Worm (Caenorhabditis elegans) whole organism, dauer: ENCODE results near the gene C18A3.3.

Experiments
- unc-62 ChIP-seq: sonication (generic microtip); optimal IDR thresholded peaks from 2 replicates; lab custom pipeline; 2017; ENCODE audit warnings: missing biosample characterization, missing genetic modification reagents, missing genetic modification characterization

C18A3.3 gene

DNA sequence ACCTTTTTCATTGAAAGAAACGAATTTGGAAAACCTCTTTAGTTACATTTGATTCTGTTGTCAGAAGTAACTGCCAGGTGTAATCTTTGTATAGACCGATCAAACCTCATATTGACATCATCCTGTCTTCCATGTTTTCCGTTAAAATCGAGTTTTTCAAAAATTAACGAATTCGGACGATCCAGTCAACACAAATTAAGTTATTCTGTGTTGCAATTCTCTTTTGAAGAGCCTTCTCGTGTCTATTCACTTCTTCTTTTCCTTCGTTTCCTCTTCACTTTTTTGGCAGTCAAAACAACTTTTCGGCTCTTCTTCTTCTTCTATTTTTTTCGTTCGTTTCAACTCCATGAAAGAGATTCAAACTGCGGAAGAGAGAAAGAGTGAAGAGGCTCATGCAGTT lies 8.0 kb upstream of the C18A3.3 start:
- TF ChIP-seq unc-62 (GFP tag; lab: Kevin White, UChicago): no peak

DNA sequence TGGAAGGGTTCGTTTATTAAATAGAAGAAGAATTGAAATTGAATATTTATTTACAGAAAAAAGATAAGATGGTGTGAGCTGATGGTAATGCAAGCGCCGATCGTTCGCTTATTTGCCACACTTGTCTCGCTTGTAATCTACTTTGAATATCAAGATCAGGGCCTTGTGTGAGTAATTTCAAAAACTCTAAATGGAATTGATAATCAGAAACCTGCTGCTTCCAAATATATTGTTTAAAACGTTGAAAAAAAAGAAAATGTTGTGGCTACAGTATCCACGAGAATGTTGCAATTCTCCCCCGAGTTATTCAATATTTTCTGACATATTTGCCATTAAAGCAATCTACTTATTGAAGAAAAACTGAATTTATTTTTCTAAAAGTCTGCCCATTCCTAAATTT lies 5.3 kb upstream of the C18A3.3 start:
- TF ChIP-seq unc-62 (GFP tag; lab: Kevin White, UChicago): no peak

DNA sequence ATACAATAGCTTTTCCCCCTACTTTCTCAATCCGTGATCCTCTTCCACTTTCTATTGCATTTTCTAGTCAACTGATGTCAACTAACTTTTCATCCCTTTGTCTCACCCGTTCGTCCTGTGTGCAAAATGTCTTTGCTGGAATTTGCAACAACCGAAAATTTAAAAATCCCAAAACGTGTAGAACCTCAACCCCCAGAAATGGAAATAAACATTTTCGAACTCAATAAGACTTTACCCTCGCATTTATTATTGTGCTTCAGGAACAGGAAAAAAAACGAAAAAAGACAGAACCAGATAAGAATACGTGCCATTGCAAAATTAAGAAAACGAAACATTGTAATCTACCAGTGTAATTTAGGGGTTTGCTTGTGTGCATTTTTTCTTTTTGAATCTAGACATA lies 4.0 kb upstream of the C18A3.3 start:
- no peak for TF ChIP-seq unc-62 (GFP tag; lab: Kevin White, UChicago)

DNA sequence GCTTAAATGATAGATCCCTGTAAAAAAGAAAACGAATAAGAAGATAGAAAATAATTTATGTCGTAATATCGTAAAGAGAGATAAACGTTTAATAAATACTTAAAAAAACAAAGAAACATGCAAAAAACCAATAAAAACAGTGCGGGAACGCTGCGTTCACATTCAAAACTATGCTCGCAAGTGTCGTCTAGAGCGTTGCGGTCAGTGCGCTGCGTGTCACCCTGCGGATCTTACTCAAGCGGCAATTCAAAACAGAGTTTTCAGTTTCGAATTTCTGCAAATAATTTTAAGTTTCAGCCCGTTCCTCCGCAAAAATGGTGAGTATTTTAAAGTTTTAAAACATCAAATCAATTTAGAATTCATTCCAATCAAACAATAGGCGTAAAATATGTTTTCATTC lies 1.3 kb upstream of the C18A3.3 start, which contains the start of the genes tiar-1 and lelo-4:
TSS of gene tiar-1 (minus strand) at position 17 of the 400 bp plus-strand sequence.
TSS of gene lelo-4 (plus strand) at position 118 of the 400 bp plus-strand sequence.
- no peak for TF ChIP-seq unc-62 (GFP tag; lab: Kevin White, UChicago)

- TF ChIP-seq unc-62 (GFP tag; lab: Kevin White, UChicago): no peak
Observed at ce11 chrII:5717831-5718230, 1.7 kb downstream of the C18A3.3 start, which contains the start of gene zipt-3. TSS of gene zipt-3 (plus strand) at chrII:5718131.

- no peak for TF ChIP-seq unc-62 (GFP tag; lab: Kevin White, UChicago)
Observed at ce11 chrII:5719848-5720247, 3.7 kb downstream of the C18A3.3 start, which contains the start of gene damt-1. TSS of gene damt-1 (plus strand) at chrII:5720148.

DNA sequence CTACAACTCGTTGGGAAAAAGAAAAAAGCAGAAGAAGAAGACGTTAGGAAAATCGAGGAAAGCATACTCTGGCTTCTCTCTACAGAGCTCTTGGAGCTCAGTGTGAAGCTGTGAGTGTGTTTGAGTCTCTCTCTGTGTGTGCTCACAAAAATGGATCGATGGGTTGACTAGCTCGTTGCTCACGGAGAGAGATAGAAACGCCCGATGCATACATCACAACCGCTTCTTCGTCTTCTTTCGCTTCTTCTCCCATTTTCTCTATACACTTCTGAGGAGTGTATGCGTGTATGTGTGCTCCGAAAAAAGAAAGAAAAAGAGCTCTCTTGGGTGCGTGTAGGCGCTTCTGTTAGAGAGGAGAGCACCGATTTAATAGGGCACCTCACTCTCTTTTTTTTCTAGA lies 9.0 kb downstream of the C18A3.3 start:
- no peak for TF ChIP-seq unc-62 (GFP tag; lab: Kevin White, UChicago)

DNA sequence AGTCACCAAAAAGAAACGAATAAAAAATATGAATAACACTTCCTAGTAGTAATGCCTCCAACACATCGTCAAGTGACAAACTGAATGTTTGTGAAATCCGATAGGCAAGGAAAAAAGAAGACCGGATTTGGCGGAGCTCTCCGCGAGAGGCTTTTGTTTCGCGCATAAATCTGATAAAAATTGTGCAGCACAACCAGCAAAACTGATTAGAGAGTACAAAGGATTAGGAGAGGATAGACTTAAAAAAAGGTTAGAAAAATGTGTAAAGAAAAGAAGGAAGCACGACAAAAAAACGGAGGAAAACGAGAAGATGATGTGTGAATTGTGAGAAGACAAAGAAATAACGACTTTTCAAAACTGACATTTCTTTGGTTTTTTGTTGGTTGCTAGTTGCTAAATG lies 11.6 kb downstream of the C18A3.3 start, which contains the start of gene rab-3:
TSS of gene rab-3 (minus strand) at position 147 of the 400 bp plus-strand sequence.
- no peak for TF ChIP-seq unc-62 (GFP tag; lab: Kevin White, UChicago)

ce11 chrII:5730343-5731083 lies 14.4 kb downstream of the C18A3.3 start, which contains the start of the genes C18A3.7 and C18A3.11:
TSS of gene C18A3.7 (minus strand) at chrII:5730443.
TSS of gene C18A3.11 (plus strand) at chrII:5731033.
- no peak for TF ChIP-seq unc-62 (GFP tag; lab: Kevin White, UChicago)

DNA sequence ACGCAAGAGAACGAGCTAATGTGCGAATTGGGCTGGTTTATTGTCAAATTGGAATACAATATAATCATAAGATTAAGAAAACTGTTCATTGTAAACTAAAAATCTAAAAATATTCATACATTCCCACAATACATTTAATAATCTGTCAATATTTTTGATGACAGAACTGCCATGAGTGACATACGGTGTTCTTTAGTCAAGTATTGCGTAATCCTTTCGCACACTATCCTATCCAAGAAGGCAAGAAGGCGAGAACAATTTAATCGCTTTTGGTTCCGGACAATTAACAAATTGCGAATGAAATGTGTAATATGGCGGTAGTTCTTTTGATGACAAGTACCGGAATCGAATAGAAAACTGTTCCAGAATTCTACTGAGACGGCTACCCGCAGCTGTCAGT lies 18.8 kb downstream of the C18A3.3 start:
- no peak for TF ChIP-seq unc-62 (GFP tag; lab: Kevin White, UChicago)

- TF ChIP-seq unc-62 (GFP tag; lab: Kevin White, UChicago): no peak
Observed at ce11 chrII:5735744-5736143, 19.6 kb downstream of the C18A3.3 start.

ce11 chrII:5736599-5736998 lies 20.5 kb downstream of the C18A3.3 start:
- TF ChIP-seq unc-62 (GFP tag; lab: Kevin White, UChicago): no peak

DNA sequence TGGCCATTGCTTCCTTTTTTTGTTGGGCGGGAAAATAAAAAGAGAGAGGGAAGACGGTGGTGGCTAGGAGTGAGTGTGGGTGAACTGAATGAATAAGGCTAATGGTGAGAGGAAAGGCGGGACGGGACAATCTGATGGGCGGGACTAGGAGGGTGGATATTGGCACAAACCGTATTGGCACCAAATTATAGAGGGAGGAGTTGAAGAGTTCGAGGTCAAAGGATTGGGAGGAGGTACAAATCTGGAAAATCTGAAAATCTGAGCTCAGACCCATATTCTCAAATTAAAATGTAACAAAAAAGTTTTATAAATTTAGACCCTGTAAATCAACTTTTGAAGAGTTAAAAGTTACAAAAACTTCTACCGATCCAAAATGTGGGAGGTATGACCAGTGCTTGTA lies 22.7 kb downstream of the C18A3.3 start, which contains the start of gene hlh-14:
TSS of gene hlh-14 (minus strand) at position 101 of the 400 bp plus-strand sequence.
- TF ChIP-seq unc-62 (GFP tag; lab: Kevin White, UChicago): no peak

DNA sequence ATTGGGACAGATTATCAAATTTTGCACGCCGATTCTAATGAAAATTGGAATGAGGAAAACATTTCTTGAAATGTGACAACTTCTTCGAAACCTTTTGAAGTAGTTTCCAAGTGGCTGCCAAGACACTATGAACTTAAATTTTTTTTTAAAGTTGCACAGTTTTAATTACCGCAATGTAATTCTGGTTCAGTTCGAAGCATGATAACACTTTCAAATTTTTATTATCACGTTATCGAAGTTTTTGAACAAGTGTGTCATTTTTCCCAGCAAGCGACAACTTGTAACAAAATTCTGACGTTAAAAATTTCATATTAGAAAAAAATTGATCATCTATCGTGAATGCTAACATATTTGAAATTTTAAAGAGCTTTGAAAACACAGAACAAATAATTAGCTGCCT lies 26.7 kb downstream of the C18A3.3 start:
- TF ChIP-seq unc-62 (GFP tag; lab: Kevin White, UChicago): no peak

- TF ChIP-seq unc-62 (GFP tag; lab: Kevin White, UChicago): no peak
Observed at ce11 chrII:5744342-5744741, 28.2 kb downstream of the C18A3.3 start.

DNA sequence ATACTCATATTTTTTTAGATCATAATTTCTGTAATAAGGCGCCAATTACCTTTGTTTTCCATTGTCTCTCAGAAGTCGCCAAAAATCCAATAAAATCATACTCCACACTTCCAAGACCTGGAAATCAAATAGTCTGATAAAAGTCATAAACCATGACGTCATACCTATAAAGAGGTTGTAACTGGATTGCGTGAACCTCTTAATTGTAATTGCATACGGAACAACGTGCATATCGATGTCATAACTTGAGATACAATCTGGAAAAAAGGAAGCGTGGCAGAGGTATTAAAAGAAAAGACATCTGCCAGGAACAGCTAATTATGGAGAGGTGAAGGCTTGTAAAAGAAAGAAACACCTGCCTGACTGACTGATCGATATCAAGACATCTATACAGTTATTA lies 29.0 kb downstream of the C18A3.3 start, which contains the start of gene F10C1.9:
TSS of gene F10C1.9 (minus strand) at position 197 of the 400 bp plus-strand sequence.
- TF ChIP-seq unc-62 (GFP tag; lab: Kevin White, UChicago): no peak

DNA sequence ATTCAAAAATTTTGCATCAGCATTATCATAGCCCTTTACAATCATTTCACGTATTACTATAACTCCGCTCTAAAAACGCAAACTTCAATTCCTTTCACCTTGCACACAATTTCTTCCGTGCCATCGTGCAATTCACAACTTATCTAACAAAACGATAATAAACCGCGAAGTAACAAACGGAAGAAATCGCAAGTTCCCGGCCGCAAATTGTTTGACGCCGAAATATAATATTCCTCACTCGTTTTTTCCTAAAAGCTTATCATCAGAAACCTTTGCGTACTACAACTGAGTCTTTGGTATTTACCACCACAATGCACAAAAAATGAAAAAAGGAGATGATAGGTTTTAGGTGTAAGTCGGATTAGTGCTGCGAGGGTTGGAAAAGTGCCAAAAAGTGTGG lies 31.2 kb downstream of the C18A3.3 start:
- no peak for TF ChIP-seq unc-62 (GFP tag; lab: Kevin White, UChicago)
